Fruit fly (Drosophila melanogaster): ENCODE data around the gene CG14662.
A peak's percentile ranks its signal among the peaks of the same experiment; 100 is the strongest.

Gene CG14662

DNA sequence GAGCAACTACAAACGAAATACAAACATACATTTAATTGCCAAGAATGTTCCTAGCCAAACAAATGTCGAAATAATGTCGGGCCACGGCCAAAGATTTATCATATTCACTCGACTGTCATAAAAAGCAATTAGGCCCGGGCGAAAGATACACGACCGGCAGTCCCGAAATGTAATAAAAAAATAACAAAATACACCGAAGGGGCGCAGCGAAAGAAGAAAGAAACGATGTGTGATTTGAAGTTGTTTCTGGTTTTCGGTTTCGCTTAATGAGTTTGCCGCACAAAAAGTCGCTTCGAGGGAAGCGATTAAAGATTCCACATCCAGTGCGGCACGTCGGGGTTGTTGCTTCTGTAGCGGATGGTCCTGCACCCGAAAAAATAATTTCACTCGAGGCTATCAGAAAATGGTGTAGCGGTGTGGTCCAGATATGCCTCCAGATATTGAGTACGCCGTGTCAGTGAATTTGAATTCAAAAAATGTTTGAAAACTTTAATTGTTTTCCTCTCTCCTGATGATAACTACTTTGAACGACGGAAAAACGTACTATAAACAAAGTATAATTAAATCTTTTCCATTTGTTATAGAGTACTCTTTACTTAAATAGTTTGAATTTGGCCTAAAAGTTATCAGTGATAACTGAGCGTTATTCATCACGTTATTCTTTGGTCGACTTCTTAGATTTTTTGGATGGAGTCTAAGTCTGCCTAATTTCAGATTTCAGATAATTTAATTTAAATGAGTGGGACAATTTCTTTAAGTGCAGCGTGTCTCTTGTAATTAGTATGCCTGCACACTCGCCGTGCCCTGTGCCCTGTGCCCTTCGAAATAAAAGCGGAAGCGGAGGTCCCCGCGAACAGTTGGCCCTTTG, 5.4 kb upstream of the CG14662 start (continued):
- TF ChIP-seq CG4282 (GFP tag; optimal IDR thresholded peaks at IDR 0.05), result no peak
- TF ChIP-seq dati (GFP tag; IDR thresholded peaks at IDR 0.05), result no peak
- no peak for TF ChIP-seq CG17568 (GFP tag; optimal IDR thresholded peaks at IDR 0.05)
- no peak for TF ChIP-seq Lpt (GFP tag; optimal IDR thresholded peaks at IDR 0.05)
- peak; percentile 81 for TF ChIP-seq cad (GFP tag; optimal IDR thresholded peaks at IDR 0.05)
- TF ChIP-seq tup (GFP tag; optimal IDR thresholded peaks at IDR 0.05), result no peak
- TF ChIP-seq pros (GFP tag; optimal IDR thresholded peaks at IDR 0.05), result peak; percentile 83
- no peak for TF ChIP-seq eyg (GFP tag; optimal IDR thresholded peaks at IDR 0.05)
- TF ChIP-seq h (optimal IDR thresholded peaks at IDR 0.05), result no peak
- no peak for TF ChIP-seq usp (GFP tag; optimal IDR thresholded peaks at IDR 0.05)
- TF ChIP-seq E2f1 (GFP tag; IDR thresholded peaks at IDR 0.05), result no peak
- TF ChIP-seq CG9215 (GFP tag; IDR thresholded peaks at IDR 0.05), result no peak
- TF ChIP-seq HHEX (GFP tag; optimal IDR thresholded peaks at IDR 0.05), result no peak
- TF ChIP-seq stc (GFP tag; IDR thresholded peaks at IDR 0.05), result no peak
- TF ChIP-seq CG14965 (GFP tag; optimal IDR thresholded peaks at IDR 0.05; ENCODE audit: borderline replicate concordance), result no peak
- no peak for TF ChIP-seq Scr (GFP tag; IDR thresholded peaks at IDR 0.05; ENCODE audit: partially characterized antibody)
- no peak for TF ChIP-seq sr (GFP tag; IDR thresholded peaks at IDR 0.05)
- no peak for TF ChIP-seq HmgZ (tag; optimal IDR thresholded peaks at IDR 0.05)
- no peak for TF ChIP-seq pfk (GFP tag; optimal IDR thresholded peaks at IDR 0.05)
- TF ChIP-seq CG4617 (GFP tag; optimal IDR thresholded peaks at IDR 0.05; ENCODE audit: borderline replicate concordance), result peak; percentile 8
- peak; percentile 40 for TF ChIP-seq CG3407 (GFP tag; optimal IDR thresholded peaks at IDR 0.05)
- TF ChIP-seq Usf (GFP tag; optimal IDR thresholded peaks at IDR 0.05), result peak; percentile 54
- no peak for TF ChIP-seq pita (GFP tag; optimal IDR thresholded peaks at IDR 0.05)
- peak; percentile 34 for TF ChIP-seq Camta (GFP tag; optimal IDR thresholded peaks at IDR 0.05)
- peak; percentile 51 for TF ChIP-seq CG7839 (tag; optimal IDR thresholded peaks at IDR 0.05)
- peak; percentile 87 for TF ChIP-seq CG9727 (GFP tag; optimal IDR thresholded peaks at IDR 0.05)
- no peak for TF ChIP-seq cg (GFP tag; optimal IDR thresholded peaks at IDR 0.05)
- TF ChIP-seq CG4328 (GFP tag; optimal IDR thresholded peaks at IDR 0.05), result no peak
- no peak for TF ChIP-seq fru (optimal IDR thresholded peaks at IDR 0.05)
- TF ChIP-seq CG7357 (GFP tag; IDR thresholded peaks at IDR 0.05), result no peak
- no peak for TF ChIP-seq maf-S (GFP tag; optimal IDR thresholded peaks at IDR 0.05)
- TF ChIP-seq bab2 (GFP tag; optimal IDR thresholded peaks at IDR 0.05), result peak; percentile 36
- no peak for TF ChIP-seq CG18476 (GFP tag; optimal IDR thresholded peaks at IDR 0.05)
- no peak for TF ChIP-seq CG11085 (GFP tag; IDR thresholded peaks at IDR 0.05)
- no peak for TF ChIP-seq crc (GFP tag; optimal IDR thresholded peaks at IDR 0.05)
- TF ChIP-seq lab (GFP tag; optimal IDR thresholded peaks at IDR 0.05), result peak; percentile 3
- TF ChIP-seq gfzf (GFP tag; optimal IDR thresholded peaks at IDR 0.05), result no peak
- no peak for TF ChIP-seq CG15479 (GFP tag; optimal IDR thresholded peaks at IDR 0.05)
- TF ChIP-seq CG14441 (GFP tag; IDR thresholded peaks at IDR 0.05), result no peak
- peak; percentile 74 for TF ChIP-seq tio (GFP tag; optimal IDR thresholded peaks at IDR 0.05)
- TF ChIP-seq CG3065 (GFP tag; optimal IDR thresholded peaks at IDR 0.05), result no peak
- peak; percentile 82 for TF ChIP-seq CG15696 (tag; optimal IDR thresholded peaks at IDR 0.05)
- peak; percentile 40 for TF ChIP-seq pho (GFP tag; optimal IDR thresholded peaks at IDR 0.05)
- no peak for TF ChIP-seq CG11696 (GFP tag; IDR thresholded peaks at IDR 0.05)
- TF ChIP-seq aop (GFP tag; IDR thresholded peaks at IDR 0.05), result no peak
- 0 out of 2 replicates have a peak, but pooled peaks have one; percentile 25 for TF ChIP-seq onecut (GFP tag; IDR thresholded peaks at IDR 0.05)
- TF ChIP-seq gro (GFP tag; optimal IDR thresholded peaks at IDR 0.05), result no peak
- TF ChIP-seq Ets65A (GFP tag), result peak; percentile 80
- TF ChIP-seq CG5245 (GFP tag; optimal IDR thresholded peaks at IDR 0.05), result peak; percentile 14
- TF ChIP-seq Sox102F (GFP tag; optimal IDR thresholded peaks at IDR 0.05), result peak; percentile 32
- no peak for TF ChIP-seq CrebB (tag; optimal IDR thresholded peaks at IDR 0.05)
